Fruit fly (Drosophila melanogaster) whole organism, wandering third instar larva: Measurements from ENCODE around the gene PGRP-LA.

ENCODE experiments used
- Abd-B ChIP-seq: fragments of >200 bp; optimal IDR thresholded peaks from 2 replicates; lab custom pipeline; 2017; ENCODE audit warnings: missing biosample characterization, missing genetic modification characterization
- CG9705 ChIP-seq: fragments of 200-800 bp; sonication (Bioruptor generic); optimal IDR thresholded peaks from 2 replicates; lab custom pipeline; 2018; ENCODE audit warnings: missing biosample characterization, mild to moderate bottlenecking, missing genetic modification characterization
- CrebA ChIP-seq: fragments of 200-800 bp; sonication (Bioruptor generic); optimal IDR thresholded peaks from 2 replicates; lab custom pipeline; 2016; ENCODE audit warnings: missing biosample characterization, mild to moderate bottlenecking, missing genetic modification characterization, borderline replicate concordance
- Dfd ChIP-seq: fragments of >200 bp; optimal IDR thresholded peaks from 2 replicates; lab custom pipeline; 2017; ENCODE audit warnings: missing biosample characterization, missing genetic modification characterization
- Dif ChIP-seq: fragments of 200-275, 200-300 bp; sonication (Bioruptor generic); optimal IDR thresholded peaks from 2 replicates; lab custom pipeline; 2018; ENCODE audit warnings: missing biosample characterization, missing genetic modification characterization; ENCODE audit not compliant: partially characterized antibody
- GATAd ChIP-seq: sonication (Bioruptor generic); optimal IDR thresholded peaks from 2 replicates; lab custom pipeline; 2016; ENCODE audit warnings: missing biosample characterization, missing genetic modification characterization
- HLH106 ChIP-seq: fragments of 200-800 bp; optimal IDR thresholded peaks from 3 replicates; lab custom pipeline; 2019; ENCODE audit warnings: missing biosample characterization, mild to moderate bottlenecking, missing genetic modification characterization, moderate library complexity
- Hnf4 ChIP-seq: fragments of 200-800 bp; sonication (Bioruptor generic); optimal IDR thresholded peaks from 2 replicates; lab custom pipeline; 2016; ENCODE audit warnings: missing biosample characterization, mild to moderate bottlenecking, missing genetic modification characterization
- Hr78 ChIP-seq: fragments of >200 bp; optimal IDR thresholded peaks from 2 replicates; lab custom pipeline; 2017; ENCODE audit warnings: missing biosample characterization, missing genetic modification characterization
- Hr83 ChIP-seq: fragments of 200-300 bp; sonication (Bioruptor generic); optimal IDR thresholded peaks from 2 replicates; lab custom pipeline; 2016; ENCODE audit warnings: missing biosample characterization, mild to moderate bottlenecking, missing genetic modification characterization, moderate library complexity; ENCODE audit not compliant: poor library complexity, severe bottlenecking
- Jra ChIP-seq: sonication (Bioruptor generic); optimal IDR thresholded peaks from 2 replicates; lab custom pipeline; 2016; ENCODE audit warnings: missing biosample characterization, missing genetic modification characterization
- Mio ChIP-seq: sonication (Bioruptor generic); optimal IDR thresholded peaks from 2 replicates; lab custom pipeline; 2016; ENCODE audit warnings: missing biosample characterization, missing genetic modification characterization
- N ChIP-seq: fragments of >200 bp; optimal IDR thresholded peaks from 2 replicates; lab custom pipeline; 2018; ENCODE audit warnings: missing biosample characterization, missing external identifiers, missing genetic modification characterization
- Rel ChIP-seq, 2 experiments: fragments of 200-800 bp; sonication (Bioruptor generic) in 1 of 2; optimal IDR thresholded peaks; 2 replicates in 1 of 2; 3 replicates in 1 of 2; lab custom pipeline; 2016 to 2019; ENCODE audit warnings: mild to moderate bottlenecking in 2 of 2, missing biosample characterization in 2 of 2, missing genetic modification characterization in 2 of 2, moderate library complexity in 1 of 2
- Sp1 ChIP-seq: fragments of 200-800 bp; sonication (Bioruptor generic); optimal IDR thresholded peaks from 3 replicates; lab custom pipeline; 2019; ENCODE audit warnings: missing biosample characterization, mild to moderate bottlenecking, missing genetic modification characterization, moderate library complexity
- Vsx2 ChIP-seq: fragments of 200-300, 225-300 bp; sonication (Bioruptor generic); optimal IDR thresholded peaks from 2 replicates; lab custom pipeline; 2018; ENCODE audit warnings: missing biosample characterization, missing genetic modification characterization; ENCODE audit not compliant: partially characterized antibody
- br ChIP-seq: fragments of 200-800 bp; sonication (Bioruptor generic); optimal IDR thresholded peaks from 2 replicates; lab custom pipeline; 2016; ENCODE audit warnings: missing biosample characterization, missing genetic modification characterization
- brk ChIP-seq: fragments of 200-800 bp; sonication (Bioruptor generic); optimal IDR thresholded peaks from 2 replicates; lab custom pipeline; 2016; ENCODE audit warnings: missing biosample characterization, mild to moderate bottlenecking, missing genetic modification characterization
- dl ChIP-seq, 2 experiments: fragments of 175-275, 200-275 bp in 1 of 2; fragments of 200-275 bp in 1 of 2; sonication (Bioruptor generic); optimal IDR thresholded peaks; lab custom pipeline; 2018; ENCODE audit warnings: mild to moderate bottlenecking in 2 of 2, missing biosample characterization in 2 of 2, missing genetic modification characterization in 2 of 2, moderate library complexity in 2 of 2; ENCODE audit not compliant: partially characterized antibody in 2 of 2, insufficient read depth in 1 of 2
- dmrt93B ChIP-seq: fragments of 200-800 bp; sonication (Bioruptor generic); optimal IDR thresholded peaks from 2 replicates; lab custom pipeline; 2018; ENCODE audit warnings: missing biosample characterization, mild to moderate bottlenecking, missing genetic modification characterization
- dsf ChIP-seq: sonication (Bioruptor generic); optimal IDR thresholded peaks from 2 replicates; lab custom pipeline; 2016; ENCODE audit warnings: missing biosample characterization, missing genetic modification characterization, borderline replicate concordance
- ey ChIP-seq: fragments of 200-800 bp; sonication (Bioruptor generic); optimal IDR thresholded peaks from 2 replicates; lab custom pipeline; 2016; ENCODE audit warnings: missing biosample characterization, missing genetic modification characterization
- foxo ChIP-seq, 2 experiments: fragments of 200-800 bp; sonication (Bioruptor generic); optimal IDR thresholded peaks; 2 replicates in 1 of 2; 3 replicates in 1 of 2; lab custom pipeline; 2016 to 2017; ENCODE audit warnings: missing biosample characterization in 2 of 2, missing genetic modification characterization in 2 of 2
- h ChIP-seq: fragments of 200-800 bp; sonication (Bioruptor generic); optimal IDR thresholded peaks from 3 replicates; lab custom pipeline; 2016; ENCODE audit warnings: missing biosample characterization, mild to moderate bottlenecking, missing genetic modification characterization
- jim ChIP-seq: fragments of 175-275, 200-325 bp; sonication (Bioruptor generic); optimal IDR thresholded peaks from 2 replicates; lab custom pipeline; 2016; ENCODE audit warnings: missing biosample characterization, mild to moderate bottlenecking, missing genetic modification characterization
- lola ChIP-seq: fragments of >200 bp; optimal IDR thresholded peaks from 2 replicates; lab custom pipeline; 2017; ENCODE audit warnings: missing biosample characterization, missing genetic modification characterization
- pan ChIP-seq: fragments of >200 bp; optimal IDR thresholded peaks from 2 replicates; lab custom pipeline; 2017
- psq ChIP-seq: fragments of 200-800 bp; sonication (Bioruptor generic); optimal IDR thresholded peaks from 3 replicates; lab custom pipeline; 2017; ENCODE audit warnings: missing biosample characterization, mild to moderate bottlenecking, missing genetic modification characterization, moderate library complexity
- sage ChIP-seq: fragments of 200-800 bp; sonication (Bioruptor generic); optimal IDR thresholded peaks from 2 replicates; lab custom pipeline; 2016; ENCODE audit warnings: missing biosample characterization, mild to moderate bottlenecking, missing genetic modification characterization
- sv ChIP-seq: fragments of 200-800 bp; sonication (Bioruptor generic); optimal IDR thresholded peaks from 3 replicates; lab custom pipeline; 2016; ENCODE audit warnings: missing biosample characterization, missing genetic modification characterization
- tai ChIP-seq: sonication (Bioruptor generic); optimal IDR thresholded peaks from 2 replicates; lab custom pipeline; 2016; ENCODE audit warnings: missing biosample characterization, missing genetic modification characterization
- usp ChIP-seq: fragments of >200 bp; optimal IDR thresholded peaks from 2 replicates; lab custom pipeline; 2017; ENCODE audit warnings: missing biosample characterization, missing genetic modification characterization

PGRP-LA gene

DNA sequence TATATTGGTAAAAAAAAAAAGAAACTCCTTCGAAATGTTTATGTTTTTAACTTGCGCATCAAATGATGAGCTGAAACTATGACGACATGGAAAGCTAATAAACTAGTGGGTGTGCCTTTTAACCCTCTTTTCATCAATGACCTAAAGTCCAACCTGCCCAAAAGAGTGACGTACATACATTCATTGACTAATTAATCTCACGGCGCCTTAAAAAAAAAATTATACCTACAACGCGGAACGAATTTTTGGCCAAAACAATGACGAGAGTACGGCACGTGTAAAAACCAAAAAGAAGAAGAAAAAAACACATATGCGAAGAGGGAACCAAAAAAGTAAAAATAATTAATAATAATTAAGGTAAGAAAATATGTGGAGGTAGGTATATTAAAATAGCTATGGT, 4.4 kb downstream of the PGRP-LA start, which contains the start of gene PGRP-LC:
Gene PGRP-LC (plus strand): TSS at position 301 of the 400 bp plus-strand sequence.
- no peak for TF ChIP-seq Abd-B (GFP tag; lab: Kevin White, UChicago)
- no peak for TF ChIP-seq N (GFP tag; lab: Kevin White, UChicago)
- no peak for TF ChIP-seq h (GFP tag; lab: Kevin White, UChicago)
- TF ChIP-seq Rel (GFP tag; optimal IDR thresholded peaks at IDR 0.05; lab: Kevin White, UChicago), result no peak
- no peak for TF ChIP-seq Rel (tag; optimal IDR thresholded peaks at IDR 0.05; lab: Kevin White, UChicago)
- TF ChIP-seq tai (GFP tag; lab: Kevin White, UChicago), result no peak
- TF ChIP-seq lola (GFP tag; lab: Kevin White, UChicago), result no peak
- no peak for TF ChIP-seq br (GFP tag; lab: Kevin White, UChicago)
- no peak for TF ChIP-seq brk (GFP tag; lab: Kevin White, UChicago)
- no peak for TF ChIP-seq Hr78
- TF ChIP-seq Mio (GFP tag; lab: Kevin White, UChicago), result no peak
- TF ChIP-seq Sp1 (GFP tag; lab: Kevin White, UChicago), result no peak
- TF ChIP-seq HLH106 (tag; lab: Kevin White, UChicago), result no peak

- TF ChIP-seq Hr83 (GFP tag; lab: Kevin White, UChicago), result no peak
- no peak for TF ChIP-seq usp (GFP tag; lab: Kevin White, UChicago)
Measured at dm6 chr3L:9339021-9339420, 4.9 kb downstream of the PGRP-LA start.

- TF ChIP-seq Rel (GFP tag; optimal IDR thresholded peaks at IDR 0.05; lab: Kevin White, UChicago) (no peak), Rel (tag; optimal IDR thresholded peaks at IDR 0.05; lab: Kevin White, UChicago) (peak; percentile 33), lola (GFP tag; lab: Kevin White, UChicago) (no peak), h (GFP tag; lab: Kevin White, UChicago) (peak; percentile 3), Vsx2 (peak; percentile 40), Hnf4 (no peak), Dif (GFP tag; lab: Kevin White, UChicago) (peak; percentile 27), pan (no peak), dl (GFP tag; optimal IDR thresholded peaks at IDR 0.05; lab: Kevin White, UChicago; ENCODE audit: insufficient read depth in 1 of 2, partially characterized antibody in 2 of 2) (peak in 1 of 2 experiments; percentile 8)
Measured at dm6 chr3L:9340232-9340631, 6.1 kb downstream of the PGRP-LA start.

dm6 chr3L:9340839-9341238, 6.7 kb downstream of the PGRP-LA start:
- no peak for TF ChIP-seq jim (GFP tag; lab: Kevin White, UChicago)
- TF ChIP-seq N (GFP tag; lab: Kevin White, UChicago), result peak; percentile 15
- TF ChIP-seq Rel (GFP tag; optimal IDR thresholded peaks at IDR 0.05; lab: Kevin White, UChicago), result no peak
- TF ChIP-seq Rel (tag; optimal IDR thresholded peaks at IDR 0.05; lab: Kevin White, UChicago), result peak; percentile 51
- TF ChIP-seq, all 38 proteins: peak for 2

- TF ChIP-seq Abd-B (GFP tag; lab: Kevin White, UChicago), result no peak
- TF ChIP-seq Rel (GFP tag; optimal IDR thresholded peaks at IDR 0.05; lab: Kevin White, UChicago), result no peak
- TF ChIP-seq Rel (tag; optimal IDR thresholded peaks at IDR 0.05; lab: Kevin White, UChicago), result peak; percentile 96
Measured at dm6 chr3L:9343963-9344362, 9.8 kb downstream of the PGRP-LA start.

DNA sequence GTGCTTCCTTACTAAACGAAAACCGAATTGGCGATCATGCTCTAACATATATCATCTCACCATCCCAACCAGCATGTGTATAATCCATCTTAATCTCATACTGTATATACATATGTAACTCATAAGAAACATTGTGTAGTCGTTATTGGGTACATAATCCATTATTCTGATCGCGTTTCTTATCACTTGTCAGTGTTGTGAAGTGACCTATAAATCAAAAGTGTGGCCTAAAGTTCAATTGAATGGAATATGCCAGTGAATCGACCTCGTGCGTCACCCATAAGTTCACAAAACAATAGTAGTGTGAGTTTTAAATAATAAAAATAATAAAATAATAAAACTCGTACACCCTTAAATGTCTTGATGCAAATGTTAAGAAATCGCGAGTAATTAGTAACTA, 11.0 kb downstream of the PGRP-LA start:
- TF ChIP-seq Dfd, result no peak
- TF ChIP-seq lola (GFP tag; lab: Kevin White, UChicago), result no peak
- TF ChIP-seq dmrt93B (GFP tag; lab: Kevin White, UChicago), result no peak
- TF ChIP-seq Sp1 (GFP tag; lab: Kevin White, UChicago), result no peak
- no peak for TF ChIP-seq foxo (GFP tag; optimal IDR thresholded peaks at IDR 0.05; lab: Kevin White, UChicago)
- TF ChIP-seq Hnf4, result no peak
- TF ChIP-seq tai (GFP tag; lab: Kevin White, UChicago), result no peak
- no peak for TF ChIP-seq jim (GFP tag; lab: Kevin White, UChicago)
- TF ChIP-seq brk (GFP tag; lab: Kevin White, UChicago), result no peak
- no peak for TF ChIP-seq h (GFP tag; lab: Kevin White, UChicago)
- TF ChIP-seq CrebA, result no peak
- TF ChIP-seq usp (GFP tag; lab: Kevin White, UChicago), result no peak
- TF ChIP-seq, all 38 proteins: peak for 0

DNA sequence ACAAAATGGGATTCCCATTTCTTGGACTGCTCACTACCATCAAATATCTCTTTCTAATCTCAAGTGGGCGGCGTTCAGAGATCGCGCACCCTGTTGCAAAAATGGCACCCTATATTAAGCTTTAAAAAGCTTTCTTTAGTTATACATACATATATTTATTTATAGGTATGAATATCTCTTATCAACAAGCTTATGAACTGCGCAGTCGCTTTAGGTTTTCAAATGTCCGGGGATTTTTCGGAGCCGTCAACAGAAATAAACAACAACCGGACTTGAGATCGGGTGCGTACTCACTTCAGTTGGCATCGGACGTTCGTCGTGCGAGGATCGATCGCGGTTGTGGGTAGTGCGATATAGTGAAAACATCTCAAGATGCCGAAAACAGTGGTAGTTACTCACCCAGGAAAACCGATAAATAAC, 15.2 kb downstream of the PGRP-LA start, which contains the start of gene PGRP-LF:
Gene PGRP-LF (plus strand): TSS at position 296 of the 420 bp plus-strand sequence.
- TF ChIP-seq brk (GFP tag; lab: Kevin White, UChicago) (peak; percentile 57), Hr78 (no peak), N (GFP tag; lab: Kevin White, UChicago) (no peak), jim (GFP tag; lab: Kevin White, UChicago) (no peak), Sp1 (GFP tag; lab: Kevin White, UChicago) (peak; percentile 36), Rel (GFP tag; optimal IDR thresholded peaks at IDR 0.05; lab: Kevin White, UChicago) (no peak), Rel (tag; optimal IDR thresholded peaks at IDR 0.05; lab: Kevin White, UChicago) (peak; percentile 100), dsf (GFP tag; lab: Kevin White, UChicago) (no peak), Jra (GFP tag; lab: Kevin White, UChicago) (peak; percentile 44), HLH106 (tag; lab: Kevin White, UChicago) (no peak), br (GFP tag; lab: Kevin White, UChicago) (peak; percentile 19), sv (GFP tag; lab: Kevin White, UChicago) (peak; percentile 17), lola (GFP tag; lab: Kevin White, UChicago) (no peak), ey (GFP tag; lab: Kevin White, UChicago) (no peak), usp (GFP tag; lab: Kevin White, UChicago) (no peak), psq (GFP tag; lab: Kevin White, UChicago) (no peak), CG9705 (GFP tag; lab: Kevin White, UChicago) (no peak), h (GFP tag; lab: Kevin White, UChicago) (peak; percentile 52), pan (no peak), Hr83 (GFP tag; lab: Kevin White, UChicago) (peak; percentile 36), sage (GFP tag; lab: Kevin White, UChicago) (peak; percentile 13), GATAd (GFP tag; lab: Kevin White, UChicago) (no peak), Vsx2 (no peak)
